Fruit fly (Drosophila melanogaster) whole organism, embryonic: ENCODE measurements around the gene CG43137.

Experiments used
- Atf6 ChIP-seq: fragments of 200-800 bp; sonication (Bioruptor generic); IDR thresholded peaks from 2 replicates; pipeline ENCODE4 v1.3.6; 2022; ENCODE audit warnings: missing biosample characterization, missing genetic modification characterization
- Bdp1 ChIP-seq: fragments of 200-800 bp; sonication (Bioruptor generic); optimal IDR thresholded peaks from 3 replicates; lab custom pipeline; 2016; ENCODE audit warnings: missing biosample characterization, missing genetic modification characterization
- CG1024 ChIP-seq: fragments of 200-800 bp; sonication (Bioruptor generic); IDR thresholded peaks from 2 replicates; pipeline ENCODE4 v1.3.6; 2022; ENCODE audit warnings: missing biosample characterization, missing genetic modification characterization
- CG10274 ChIP-seq: fragments of 200-800 bp; sonication (Bioruptor generic); optimal IDR thresholded peaks from 3 replicates; lab custom pipeline; 2017; ENCODE audit warnings: missing biosample characterization, mild to moderate bottlenecking, missing genetic modification characterization
- CG10565 ChIP-seq: fragments of 200-800 bp; sonication (Bioruptor generic); optimal IDR thresholded peaks from 3 replicates; lab custom pipeline; 2016; ENCODE audit warnings: missing biosample characterization, mild to moderate bottlenecking, missing genetic modification characterization
- CG10959 ChIP-seq: fragments of 200-800 bp; sonication (Bioruptor generic); IDR thresholded peaks from 2 replicates; pipeline ENCODE4 v1.3.6; 2022; ENCODE audit warnings: missing biosample characterization, missing genetic modification characterization
- CG10979 ChIP-seq: fragments of 200-800 bp; sonication (Bioruptor generic); optimal IDR thresholded peaks from 2 replicates; lab custom pipeline; 2018; ENCODE audit warnings: missing biosample characterization, mild to moderate bottlenecking, missing genetic modification characterization, moderate library complexity
- CG11093 ChIP-seq: fragments of 200-800 bp; sonication (Bioruptor generic); IDR thresholded peaks from 3 replicates; pipeline ENCODE4 v1.3.6; 2022; ENCODE audit warnings: missing biosample characterization, missing genetic modification characterization
- CG11247 ChIP-seq: fragments of 200-800 bp; sonication (Bioruptor generic); IDR thresholded peaks from 2 replicates; pipeline ENCODE4 v1.3.6; 2022; ENCODE audit warnings: missing biosample characterization, missing genetic modification characterization
- CG11504 ChIP-seq: fragments of 200-800 bp; sonication (Bioruptor generic); optimal IDR thresholded peaks from 3 replicates; lab custom pipeline; 2019; ENCODE audit warnings: missing biosample characterization, mild to moderate bottlenecking, missing genetic modification characterization, moderate library complexity
- CG12391 ChIP-seq: fragments of 200-800 bp; sonication (Bioruptor generic); optimal IDR thresholded peaks from 3 replicates; lab custom pipeline; 2018; ENCODE audit warnings: missing biosample characterization, mild to moderate bottlenecking, missing genetic modification characterization, moderate library complexity
- CG14014 ChIP-seq: fragments of 200-800 bp; sonication (Bioruptor generic); IDR thresholded peaks from 2 replicates; pipeline ENCODE4 v1.3.6; 2022; ENCODE audit warnings: missing biosample characterization, missing genetic modification characterization
- CG15073 ChIP-seq: fragments of 200-800 bp; sonication (Bioruptor generic); optimal IDR thresholded peaks from 2 replicates; lab custom pipeline; 2016; ENCODE audit warnings: missing biosample characterization, missing genetic modification characterization
- CG15514 ChIP-seq: fragments of 200-800 bp; sonication (Bioruptor generic); optimal IDR thresholded peaks from 3 replicates; lab custom pipeline; 2017; ENCODE audit warnings: missing biosample characterization, missing genetic modification characterization, mild to moderate bottlenecking, moderate library complexity, missing genetic modification reagents
- CG31365 ChIP-seq: fragments of 200-800 bp; sonication (Bioruptor generic); optimal IDR thresholded peaks from 2 replicates; lab custom pipeline; 2018; ENCODE audit warnings: missing biosample characterization, mild to moderate bottlenecking, missing genetic modification characterization
- CG4328 ChIP-seq: fragments of 200-800 bp; sonication (Bioruptor generic); optimal IDR thresholded peaks from 3 replicates; lab custom pipeline; 2017; ENCODE audit warnings: missing biosample characterization, missing genetic modification reagents, missing genetic modification characterization
- CG4424 ChIP-seq: fragments of 200-800 bp; sonication (Bioruptor generic); optimal IDR thresholded peaks from 3 replicates; lab custom pipeline; 2016; ENCODE audit warnings: missing biosample characterization, missing genetic modification characterization
- CG6689 ChIP-seq: fragments of 200-800 bp; sonication (Bioruptor generic); IDR thresholded peaks from 2 replicates; pipeline ENCODE4 v1.3.6; 2022; ENCODE audit warnings: missing biosample characterization, missing genetic modification characterization
- CG8359 ChIP-seq: fragments of 200-800 bp; sonication (Bioruptor generic); optimal IDR thresholded peaks from 2 replicates; lab custom pipeline; 2017; ENCODE audit warnings: missing biosample characterization, mild to moderate bottlenecking, missing genetic modification characterization, borderline replicate concordance
- CG9437 ChIP-seq: fragments of 200-800 bp; sonication (Bioruptor generic); optimal IDR thresholded peaks from 2 replicates; lab custom pipeline; 2018; ENCODE audit warnings: missing biosample characterization, mild to moderate bottlenecking, missing genetic modification characterization
- CG9932 ChIP-seq: fragments of 200-800 bp; sonication (Bioruptor generic); IDR thresholded peaks from 2 replicates; pipeline ENCODE4 v1.3.6; 2022; ENCODE audit warnings: missing biosample characterization, missing genetic modification characterization
- CHES-1-like ChIP-seq: fragments of 200-800 bp; sonication (Bioruptor generic); optimal IDR thresholded peaks from 2 replicates; lab custom pipeline; 2016; ENCODE audit warnings: missing biosample characterization, missing genetic modification characterization
- CrebB ChIP-seq: fragments of 200-800 bp; sonication (Bioruptor generic); optimal IDR thresholded peaks from 3 replicates; lab custom pipeline; 2018; ENCODE audit warnings: missing biosample characterization, mild to moderate bottlenecking, missing genetic modification characterization
- Deaf1 ChIP-seq: fragments of 200-800 bp; optimal IDR thresholded peaks from 3 replicates; lab custom pipeline; 2019; ENCODE audit warnings: missing biosample characterization, mild to moderate bottlenecking, missing genetic modification characterization, moderate library complexity
- Dek ChIP-seq: fragments of 200-800 bp; sonication (Bioruptor generic); optimal IDR thresholded peaks from 3 replicates; lab custom pipeline; 2019; ENCODE audit warnings: missing biosample characterization, mild to moderate bottlenecking, missing genetic modification characterization, moderate library complexity
- Dll ChIP-seq: fragments of 200-800 bp; sonication (Bioruptor generic); IDR thresholded peaks from 4 replicates; pipeline ENCODE4 v1.3.6; 2022; ENCODE audit warnings: missing biosample characterization, missing genetic modification characterization; ENCODE audit not compliant: partially characterized antibody
- Doc2 ChIP-seq: fragments of 200-800 bp; sonication (Bioruptor generic); IDR thresholded peaks from 2 replicates; pipeline ENCODE4 v1.3.6; 2022; ENCODE audit warnings: missing biosample characterization, missing genetic modification characterization
- E2f1 ChIP-seq: fragments of 200-800 bp; sonication (Bioruptor generic); IDR thresholded peaks from 2 replicates; pipeline ENCODE4 v1.3.6; 2022; ENCODE audit warnings: missing biosample characterization, missing genetic modification characterization
- Hey ChIP-seq: fragments of 200-800 bp; sonication (Bioruptor generic); optimal IDR thresholded peaks from 3 replicates; lab custom pipeline; 2018; ENCODE audit warnings: missing biosample characterization, mild to moderate bottlenecking, missing genetic modification characterization
- Hr3 ChIP-seq: fragments of 200-800 bp; sonication (Bioruptor generic); optimal IDR thresholded peaks from 3 replicates; lab custom pipeline; 2016; ENCODE audit warnings: missing biosample characterization, missing genetic modification characterization
- Hsf ChIP-seq: fragments of 200-800 bp; sonication (Bioruptor generic); optimal IDR thresholded peaks from 3 replicates; lab custom pipeline; 2016; ENCODE audit warnings: missing biosample characterization, missing genetic modification characterization
- Mad ChIP-seq: fragments of 200-800 bp; sonication (Bioruptor generic); optimal IDR thresholded peaks from 2 replicates; lab custom pipeline; 2016; ENCODE audit warnings: missing biosample characterization, missing genetic modification characterization
- Mrtf ChIP-seq: fragments of 200-800 bp; sonication (Bioruptor generic); IDR thresholded peaks from 3 replicates; pipeline ENCODE4 v1.3.6; 2022; ENCODE audit warnings: missing biosample characterization, missing genetic modification characterization
- Oaz ChIP-seq: fragments of 200-800 bp; sonication (Bioruptor generic); IDR thresholded peaks from 2 replicates; pipeline ENCODE4 v1.3.6; 2022; ENCODE audit warnings: missing biosample characterization, missing genetic modification characterization
- PHDP ChIP-seq: fragments of 200-800 bp; sonication (Bioruptor generic); optimal IDR thresholded peaks from 3 replicates; lab custom pipeline; 2018; ENCODE audit warnings: missing biosample characterization, mild to moderate bottlenecking, missing genetic modification characterization, moderate library complexity
- TFAM ChIP-seq: fragments of 200-800 bp; sonication (Bioruptor generic); optimal IDR thresholded peaks from 2 replicates; lab custom pipeline; 2017; ENCODE audit warnings: missing biosample characterization, missing genetic modification characterization, inconsistent platforms
- Taf1 ChIP-seq: fragments of 200-800 bp; sonication (Bioruptor generic); IDR thresholded peaks from 2 replicates; pipeline ENCODE4 v1.3.6; 2022; ENCODE audit warnings: missing biosample characterization, missing genetic modification characterization
- da ChIP-seq: fragments of 200-800 bp; sonication (Bioruptor generic); optimal IDR thresholded peaks from 2 replicates; lab custom pipeline; 2016; ENCODE audit warnings: missing biosample characterization, missing genetic modification characterization
- gcm2 ChIP-seq: fragments of 200-800 bp; sonication (Bioruptor generic); optimal IDR thresholded peaks from 2 replicates; lab custom pipeline; 2016; ENCODE audit warnings: missing biosample characterization, missing genetic modification characterization
- gsb ChIP-seq: fragments of 200-800 bp; sonication (Bioruptor generic); IDR thresholded peaks from 2 replicates; pipeline ENCODE4 v1.3.6; 2022; ENCODE audit warnings: missing biosample characterization, missing genetic modification characterization
- hth ChIP-seq: fragments of >200 bp; optimal IDR thresholded peaks from 2 replicates; lab custom pipeline; 2017; ENCODE audit warnings: inconsistent platforms
- nerfin-2 ChIP-seq: fragments of 200-800 bp; sonication (Bioruptor generic); IDR thresholded peaks from 2 replicates; pipeline ENCODE4 v1.3.6; 2022; ENCODE audit warnings: missing biosample characterization, missing genetic modification characterization; ENCODE audit not compliant: partially characterized antibody
- nom ChIP-seq: fragments of 200-800 bp; sonication (Bioruptor generic); optimal IDR thresholded peaks from 2 replicates; lab custom pipeline; 2017; ENCODE audit warnings: missing biosample characterization, missing genetic modification characterization, mild to moderate bottlenecking, moderate library complexity, missing genetic modification reagents
- pum ChIP-seq: fragments of 200-800 bp; sonication (Bioruptor generic); optimal IDR thresholded peaks from 2 replicates; lab custom pipeline; 2016; ENCODE audit warnings: missing biosample characterization, missing genetic modification characterization
- sc ChIP-seq, 3 experiments: fragments of >200 bp in 2 of 3; fragments of 200-800 bp in 1 of 3; sonication (Bioruptor generic) in 1 of 3; optimal IDR thresholded peaks; 2 replicates in 2 of 3; 3 replicates in 1 of 3; lab custom pipeline; 2017; ENCODE audit warnings: mild to moderate bottlenecking in 1 of 3, missing biosample characterization in 1 of 3, missing genetic modification characterization in 1 of 3, missing genetic modification reagents in 1 of 3
- scrt ChIP-seq: fragments of 200-800 bp; sonication (Bioruptor generic); optimal IDR thresholded peaks from 2 replicates; lab custom pipeline; 2018; ENCODE audit warnings: missing biosample characterization, mild to moderate bottlenecking, missing genetic modification characterization, moderate library complexity
- sens-2 ChIP-seq: fragments of 200-800 bp; sonication (Bioruptor generic); IDR thresholded peaks from 2 replicates; pipeline ENCODE4 v1.3.6; 2022; ENCODE audit warnings: missing biosample characterization, missing genetic modification characterization
- sob ChIP-seq: fragments of 200-800 bp; sonication (Bioruptor generic); IDR thresholded peaks from 2 replicates; pipeline ENCODE4 v1.3.6; 2022; ENCODE audit warnings: missing biosample characterization, missing genetic modification characterization
- zen2 ChIP-seq: fragments of 200-800 bp; sonication (Bioruptor generic); IDR thresholded peaks from 3 replicates; pipeline ENCODE4 v1.3.6; 2022; ENCODE audit warnings: missing biosample characterization, missing genetic modification characterization; ENCODE audit not compliant: partially characterized antibody

Gene CG43137

dm6 chrX:5886764-5887555 lies 22.0 kb upstream of the CG43137 start (continued):
- no peak for TF ChIP-seq CG9437
- no peak for TF ChIP-seq scrt
- TF ChIP-seq CG1024 (GFP tag; lab: Robert Waterston, UW) = no peak
- no peak for TF ChIP-seq CHES-1-like (GFP tag; lab: Kevin White, UChicago)
- no peak for TF ChIP-seq Doc2 (GFP tag; lab: Robert Waterston, UW)
- 0 out of 4 replicates have a peak, but pooled peaks have one; percentile 40 for TF ChIP-seq Dll (GFP tag; lab: Robert Waterston, UW)
- 0 out of 2 replicates have a peak, but pooled peaks have one; percentile 26 for TF ChIP-seq sob (GFP tag; lab: Robert Waterston, UW)
- no peak for TF ChIP-seq CG15073
- TF ChIP-seq Mad (GFP tag; lab: Kevin White, UChicago) = no peak
- TF ChIP-seq sens-2 (GFP tag; lab: Robert Waterston, UW) = 0 out of 2 replicates have a peak, but pooled peaks have one; percentile 39
- TF ChIP-seq Deaf1 = no peak
- TF ChIP-seq CG4328 (GFP tag; lab: Kevin White, UChicago) = no peak
- TF ChIP-seq nom (GFP tag; lab: Kevin White, UChicago) = peak; percentile 60
- 0 out of 2 replicates have a peak, but pooled peaks have one; percentile 31 for TF ChIP-seq CG9932
- TF ChIP-seq CG11093 (GFP tag; lab: Robert Waterston, UW) = no peak
- no peak for TF ChIP-seq Hr3 (GFP tag; lab: Kevin White, UChicago)
- TF ChIP-seq CG10274 (GFP tag; lab: Kevin White, UChicago) = no peak
- TF ChIP-seq TFAM (GFP tag; lab: Kevin White, UChicago) = no peak
- no peak for TF ChIP-seq gsb (GFP tag; lab: Robert Waterston, UW)
- TF ChIP-seq hth (lab: Kevin White, UChicago) = no peak
- 0 out of 2 replicates have a peak, but pooled peaks have one; percentile 25 for TF ChIP-seq CG11247 (GFP tag; lab: Robert Waterston, UW)
- TF ChIP-seq CG12391 = peak; percentile 29
- TF ChIP-seq sc (optimal IDR thresholded peaks at IDR 0.05; lab: Kevin White, UChicago) = no peak
- TF ChIP-seq sc (GFP tag; optimal IDR thresholded peaks at IDR 0.05; lab: Kevin White, UChicago) = no peak
- no peak for TF ChIP-seq Oaz
- TF ChIP-seq CG14014 (GFP tag; lab: Robert Waterston, UW) = no peak
- TF ChIP-seq PHDP = no peak
- TF ChIP-seq Bdp1 (GFP tag; lab: Kevin White, UChicago) = no peak
- TF ChIP-seq Hey = no peak
- TF ChIP-seq Mrtf (GFP tag; lab: Robert Waterston, UW) = no peak
- TF ChIP-seq CG8359 (GFP tag; lab: Kevin White, UChicago) = no peak
- no peak for TF ChIP-seq Dek (tag; lab: Kevin White, UChicago)
- TF ChIP-seq CG10979 (tag; lab: Kevin White, UChicago) = peak; percentile 46
- TF ChIP-seq CrebB (tag; lab: Kevin White, UChicago) = no peak
- no peak for TF ChIP-seq zen2 (GFP tag; lab: Robert Waterston, UW)
- 0 out of 2 replicates have a peak, but pooled peaks have one; percentile 19 for TF ChIP-seq E2f1 (GFP tag; lab: Robert Waterston, UW)
- no peak for TF ChIP-seq pum
- no peak for TF ChIP-seq gcm2 (GFP tag; lab: Kevin White, UChicago)
- peak; percentile 18 for TF ChIP-seq Hsf (GFP tag; lab: Kevin White, UChicago)
- TF ChIP-seq CG31365 (tag; lab: Kevin White, UChicago) = no peak
- no peak for TF ChIP-seq Taf1 (GFP tag; lab: Robert Waterston, UW)
- no peak for TF ChIP-seq CG4424 (GFP tag; lab: Kevin White, UChicago)
- no peak for TF ChIP-seq CG10959 (GFP tag; lab: Robert Waterston, UW)
- TF ChIP-seq da = no peak
- no peak for TF ChIP-seq nerfin-2 (GFP tag; lab: Robert Waterston, UW)
- TF ChIP-seq CG11504 (tag; lab: Kevin White, UChicago) = peak; percentile 22
- no peak for TF ChIP-seq Atf6 (GFP tag; lab: Robert Waterston, UW)
- no peak for TF ChIP-seq CG10565 (GFP tag; lab: Kevin White, UChicago)
- TF ChIP-seq CG15514 (GFP tag; lab: Kevin White, UChicago) = peak; percentile 2
- no peak for TF ChIP-seq CG6689 (GFP tag; lab: Robert Waterston, UW)
